Worm (Caenorhabditis elegans) whole organism, young adult: ENCODE measurements around the gene trap-4.

Experiments used
- D2030.7 ChIP-seq: fragments of 200-800 bp; sonication (Bioruptor generic); IDR thresholded peaks from 2 replicates; pipeline ENCODE4 v1.3.6; 2022; ENCODE audit warnings: missing genetic modification reagents, missing genetic modification characterization, missing compliant biosample characterization
- F49E8.2 ChIP-seq: sonication (generic microtip); optimal IDR thresholded peaks from 3 replicates; lab custom pipeline; 2017; ENCODE audit warnings: missing genetic modification characterization, mild to moderate bottlenecking, missing compliant biosample characterization, antibody characterized with exemption, moderate library complexity; ENCODE audit not compliant: insufficient read depth
- T07F8.4 ChIP-seq: sonication (generic microtip); optimal IDR thresholded peaks from 2 replicates; lab custom pipeline; 2016; ENCODE audit warnings: mild to moderate bottlenecking, missing genetic modification characterization, moderate library complexity, missing compliant biosample characterization
- ceh-27 ChIP-seq: fragments of 200-800 bp; sonication (Bioruptor generic); optimal IDR thresholded peaks from 2 replicates; lab custom pipeline; 2018; ENCODE audit warnings: mild to moderate bottlenecking, missing genetic modification characterization, moderate library complexity, missing compliant biosample characterization
- efl-1 ChIP-seq: fragments of 150-350 bp; optimal IDR thresholded peaks from 2 replicates; lab custom pipeline; 2014; ENCODE audit warnings: missing biosample characterization, missing genetic modification reagents, missing genetic modification characterization
- egrh-3 ChIP-seq: fragments of 200-800 bp; sonication (Bioruptor generic); IDR thresholded peaks from 2 replicates; pipeline ENCODE4 v1.3.6; 2022; ENCODE audit warnings: missing genetic modification reagents, missing genetic modification characterization, missing compliant biosample characterization
- ets-4 ChIP-seq: fragments of 200-800 bp; sonication (Bioruptor generic); optimal IDR thresholded peaks from 2 replicates; lab custom pipeline; 2018; ENCODE audit warnings: mild to moderate bottlenecking, missing genetic modification characterization, missing compliant biosample characterization
- lin-54 ChIP-seq: fragments of 200-800 bp; sonication (Bioruptor generic); optimal IDR thresholded peaks from 2 replicates; lab custom pipeline; 2018; ENCODE audit warnings: mild to moderate bottlenecking, missing genetic modification characterization, missing compliant biosample characterization
- nfya-1 ChIP-seq: sonication (generic microtip); optimal IDR thresholded peaks from 2 replicates; lab custom pipeline; 2017; ENCODE audit warnings: antibody characterized with exemption, missing compliant biosample characterization, missing genetic modification characterization, borderline replicate concordance; ENCODE audit not compliant: insufficient read depth
- nhr-179 ChIP-seq: sonication (generic microtip); optimal IDR thresholded peaks from 2 replicates; lab custom pipeline; 2016; ENCODE audit warnings: mild to moderate bottlenecking, missing genetic modification characterization, missing compliant biosample characterization
- pha-4 ChIP-seq: fragments of 150-350 bp; sonication (generic microtip); optimal IDR thresholded peaks from 2 replicates; lab custom pipeline; 2014; ENCODE audit warnings: missing biosample characterization, missing genetic modification reagents, missing genetic modification characterization
- rcor-1 ChIP-seq: fragments of 200-800 bp; sonication (Bioruptor generic); IDR thresholded peaks from 2 replicates; pipeline ENCODE4 v1.3.6; 2022; ENCODE audit warnings: missing genetic modification reagents, missing genetic modification characterization, missing compliant biosample characterization
- unc-62 ChIP-seq: fragments of 150-350 bp; optimal IDR thresholded peaks from 2 replicates; lab custom pipeline; 2014; ENCODE audit warnings: missing biosample characterization, missing genetic modification reagents, missing genetic modification characterization

DNA sequence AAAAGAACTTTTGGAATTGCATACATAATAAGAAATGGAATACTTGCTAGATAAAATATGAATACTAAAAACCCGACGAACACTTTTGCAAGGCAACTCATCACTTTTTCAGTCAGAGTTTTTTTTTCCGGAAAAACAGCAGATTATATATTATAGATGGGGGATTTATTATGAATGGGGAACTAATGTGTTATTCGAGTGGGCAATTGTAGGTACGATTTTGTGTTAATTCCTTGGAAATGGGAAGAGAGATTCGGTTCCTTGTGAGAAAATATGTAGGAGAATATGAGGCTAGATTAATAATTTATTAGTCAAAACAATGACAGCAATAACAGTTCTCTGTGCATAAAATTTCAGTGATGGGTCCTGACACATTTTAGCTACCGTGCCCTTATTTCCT lies 29.2 kb upstream of the trap-4 start, which contains the start of gene faah-5:
- TF ChIP-seq lin-54 (GFP tag; lab: Kevin White, UChicago) (no peak), ceh-27 (GFP tag; lab: Kevin White, UChicago) (no peak), pha-4 (no peak), F49E8.2 (tag; lab: Kevin White, UChicago) (no peak), unc-62 (GFP tag; lab: Kevin White, UChicago) (no peak), nfya-1 (tag; lab: Kevin White, UChicago) (no peak), T07F8.4 (tag; lab: Kevin White, UChicago) (no peak), ets-4 (GFP tag; lab: Kevin White, UChicago) (no peak), egrh-3 (GFP tag; lab: Robert Waterston, UW) (no peak), nhr-179 (tag; lab: Kevin White, UChicago) (no peak), D2030.7 (GFP tag; lab: Robert Waterston, UW) (no peak), rcor-1 (GFP tag; lab: Robert Waterston, UW) (no peak), efl-1 (GFP tag; lab: Kevin White, UChicago) (no peak)
